Worm (Caenorhabditis elegans) whole organism, midembryonic: ENCODE results near the gene srbc-29.
"Not testable (repeated sequence)": the region's sequence is repeated elsewhere in the genome, so short reads cannot be mapped to it uniquely, and the experiment has no call there.

Experiments used
- T22C8.4 ChIP-seq: fragments of 200-800 bp; sonication (Bioruptor generic); IDR thresholded peaks from 2 replicates; pipeline ENCODE4 v1.3.6; 2022; ENCODE audit warnings: missing genetic modification characterization, missing compliant biosample characterization
- cog-1 ChIP-seq: sonication (generic microtip); optimal IDR thresholded peaks from 2 replicates; lab custom pipeline; 2016; ENCODE audit warnings: missing genetic modification characterization, missing compliant biosample characterization
- flt-1 ChIP-seq: fragments of 200-800 bp; sonication (Bioruptor generic); IDR thresholded peaks from 2 replicates; pipeline ENCODE4 v1.3.6; 2022; ENCODE audit warnings: missing genetic modification characterization, missing compliant biosample characterization
- klf-2 ChIP-seq: fragments of 200-800 bp; sonication (Bioruptor generic); conservative IDR thresholded peaks from 2 replicates; pipeline ENCODE4 v1.3.6; 2022; ENCODE audit warnings: missing genetic modification reagents, missing genetic modification characterization, missing compliant biosample characterization
- med-1 ChIP-seq: sonication (generic microtip); optimal IDR thresholded peaks from 2 replicates; lab custom pipeline; 2017; ENCODE audit warnings: missing genetic modification characterization, mild to moderate bottlenecking, missing compliant biosample characterization, antibody characterized with exemption, missing genetic modification reagents; ENCODE audit not compliant: insufficient read depth
- ref-1 ChIP-seq: fragments of 200-800 bp; sonication (Bioruptor generic); conservative IDR thresholded peaks from 2 replicates; pipeline ENCODE4 v1.3.6; 2022; ENCODE audit warnings: missing genetic modification reagents, missing genetic modification characterization, missing compliant biosample characterization
- tab-1 ChIP-seq: fragments of 200-800 bp; sonication (Bioruptor generic); IDR thresholded peaks from 2 replicates; pipeline ENCODE4 v1.3.6; 2022; ENCODE audit warnings: missing genetic modification characterization, missing compliant biosample characterization
- ztf-23 ChIP-seq: fragments of 200-800 bp; sonication (Bioruptor generic); IDR thresholded peaks from 2 replicates; pipeline ENCODE4 v1.3.6; 2022; ENCODE audit warnings: missing genetic modification reagents, missing genetic modification characterization, missing compliant biosample characterization
- ztf-29 ChIP-seq: fragments of 200-800 bp; sonication (Bioruptor generic); IDR thresholded peaks from 2 replicates; pipeline ENCODE4 v1.3.6; 2022; ENCODE audit warnings: missing genetic modification reagents, missing genetic modification characterization, missing compliant biosample characterization

The srbc-29 gene

ce11 chrV:3470782-3471181, at the start of gene srbc-29:
Gene srbc-29, minus strand, starts transcription at chrV:3470882.
- TF ChIP-seq T22C8.4 (no peak), ztf-29 (GFP tag; lab: Robert Waterston, UW) (no peak)

- peak; percentile 65; the same call in 1 of the 2 replicates for TF ChIP-seq flt-1
Measured at ce11 chrV:3520412-3520811, 49.7 kb upstream of the srbc-29 start.

- TF ChIP-seq med-1 (GFP tag; lab: Kevin White, UChicago) = no peak
- TF ChIP-seq ztf-29 (GFP tag; lab: Robert Waterston, UW) = no peak
- no peak for TF ChIP-seq T22C8.4
- TF ChIP-seq ref-1 (GFP tag; lab: Robert Waterston, UW) = no peak
- TF ChIP-seq flt-1 = no peak
- TF ChIP-seq klf-2 = no peak
Measured at ce11 chrV:3517889-3518288, 47.2 kb upstream of the srbc-29 start, which contains the start of gene str-227. Gene str-227, plus strand, starts transcription at chrV:3518189.

ce11 chrV:3512381-3512780, 41.7 kb upstream of the srbc-29 start, which contains the start of gene str-226:
Gene str-226, plus strand, starts transcription at chrV:3512681.
- TF ChIP-seq T22C8.4 (no peak), ztf-29 (GFP tag; lab: Robert Waterston, UW) (no peak), ref-1 (GFP tag; lab: Robert Waterston, UW) (no peak), ztf-23 (GFP tag; lab: Robert Waterston, UW) (no peak), klf-2 (no peak), cog-1 (tag; lab: Kevin White, UChicago) (no peak), med-1 (GFP tag; lab: Kevin White, UChicago) (no peak)

- TF ChIP-seq ztf-29 (GFP tag; lab: Robert Waterston, UW) (no peak), ztf-23 (GFP tag; lab: Robert Waterston, UW) (no peak), klf-2 (no peak), flt-1 (no peak), T22C8.4 (no peak), ref-1 (GFP tag; lab: Robert Waterston, UW) (no peak), cog-1 (tag; lab: Kevin White, UChicago) (no peak), med-1 (GFP tag; lab: Kevin White, UChicago) (no peak), tab-1 (no peak)
Measured at ce11 chrV:3509878-3510277, 39.2 kb upstream of the srbc-29 start, which contains the start of gene str-228. Gene str-228, plus strand, starts transcription at chrV:3510178.

- no peak for TF ChIP-seq cog-1 (tag; lab: Kevin White, UChicago)
- TF ChIP-seq flt-1 = no peak
- no peak for TF ChIP-seq med-1 (GFP tag; lab: Kevin White, UChicago)
- no peak for TF ChIP-seq ztf-23 (GFP tag; lab: Robert Waterston, UW)
- TF ChIP-seq T22C8.4 = no peak
- no peak for TF ChIP-seq ref-1 (GFP tag; lab: Robert Waterston, UW)
- TF ChIP-seq ztf-29 (GFP tag; lab: Robert Waterston, UW) = no peak
- no peak for TF ChIP-seq klf-2
- no peak for TF ChIP-seq tab-1
Measured at ce11 chrV:3507691-3508090, 37.0 kb upstream of the srbc-29 start, which contains the start of gene str-225. Gene str-225, plus strand, starts transcription at chrV:3507822.

ce11 chrV:3506252-3506651, 35.6 kb upstream of the srbc-29 start, which contains the start of gene ugt-64:
Gene ugt-64, minus strand, starts transcription at chrV:3506352.
- TF ChIP-seq flt-1; tab-1; ztf-29 (GFP tag; lab: Robert Waterston, UW): not testable (repeated sequence)

- TF ChIP-seq klf-2 = no peak
- TF ChIP-seq ztf-23 (GFP tag; lab: Robert Waterston, UW) = no peak
- TF ChIP-seq flt-1 = no peak
- no peak for TF ChIP-seq cog-1 (tag; lab: Kevin White, UChicago)
- TF ChIP-seq ztf-29 (GFP tag; lab: Robert Waterston, UW) = no peak
- TF ChIP-seq med-1 (GFP tag; lab: Kevin White, UChicago) = no peak
- TF ChIP-seq T22C8.4 = no peak
- TF ChIP-seq ref-1 (GFP tag; lab: Robert Waterston, UW) = no peak
- no peak for TF ChIP-seq tab-1
Measured at ce11 chrV:3505745-3506144, 35.1 kb upstream of the srbc-29 start.

ce11 chrV:3502038-3502437, 31.4 kb upstream of the srbc-29 start, which contains the start of the genes C07G3.8 and C07G3.10:
Gene C07G3.8, minus strand, starts transcription at chrV:3502138.
Gene C07G3.10, plus strand, starts transcription at chrV:3502307.
- no peak for TF ChIP-seq T22C8.4
- no peak for TF ChIP-seq tab-1
- no peak for TF ChIP-seq ztf-23 (GFP tag; lab: Robert Waterston, UW)
- no peak for TF ChIP-seq klf-2
- TF ChIP-seq flt-1 = no peak
- TF ChIP-seq ztf-29 (GFP tag; lab: Robert Waterston, UW) = no peak
- TF ChIP-seq med-1 (GFP tag; lab: Kevin White, UChicago) = no peak
- no peak for TF ChIP-seq cog-1 (tag; lab: Kevin White, UChicago)
- no peak for TF ChIP-seq ref-1 (GFP tag; lab: Robert Waterston, UW)

- TF ChIP-seq ztf-23 (GFP tag; lab: Robert Waterston, UW) (no peak), ref-1 (GFP tag; lab: Robert Waterston, UW) (no peak), med-1 (GFP tag; lab: Kevin White, UChicago) (no peak), tab-1 (no peak), ztf-29 (GFP tag; lab: Robert Waterston, UW) (no peak), T22C8.4 (no peak), flt-1 (no peak), cog-1 (tag; lab: Kevin White, UChicago) (no peak), klf-2 (no peak)
Measured at ce11 chrV:3496880-3497279, 26.2 kb upstream of the srbc-29 start, which contains the start of gene C07G3.15. Gene C07G3.15, minus strand, starts transcription at chrV:3496980.

ce11 chrV:3490435-3490834, 19.8 kb upstream of the srbc-29 start, which contains the start of gene srbc-36:
Gene srbc-36, minus strand, starts transcription at chrV:3490535.
- TF ChIP-seq T22C8.4 (no peak), flt-1 (no peak), ztf-23 (GFP tag; lab: Robert Waterston, UW) (no peak), tab-1 (no peak), klf-2 (no peak), ztf-29 (GFP tag; lab: Robert Waterston, UW) (no peak), cog-1 (tag; lab: Kevin White, UChicago) (no peak), ref-1 (GFP tag; lab: Robert Waterston, UW) (no peak), med-1 (GFP tag; lab: Kevin White, UChicago) (no peak)
